Fruit fly (Drosophila melanogaster) whole organism: ENCODE measurements around the gene AIF.

Experiments used
- Dll ChIP-seq: fragments of >200 bp; optimal IDR thresholded peaks from 2 replicates; lab custom pipeline; 2017
- pan ChIP-seq: fragments of >200 bp; optimal IDR thresholded peaks from 2 replicates; lab custom pipeline; 2017
- usp ChIP-seq: fragments of >200 bp; optimal IDR thresholded peaks from 2 replicates; lab custom pipeline; 2017; ENCODE audit warnings: missing biosample characterization, missing genetic modification characterization, mixed read lengths

DNA sequence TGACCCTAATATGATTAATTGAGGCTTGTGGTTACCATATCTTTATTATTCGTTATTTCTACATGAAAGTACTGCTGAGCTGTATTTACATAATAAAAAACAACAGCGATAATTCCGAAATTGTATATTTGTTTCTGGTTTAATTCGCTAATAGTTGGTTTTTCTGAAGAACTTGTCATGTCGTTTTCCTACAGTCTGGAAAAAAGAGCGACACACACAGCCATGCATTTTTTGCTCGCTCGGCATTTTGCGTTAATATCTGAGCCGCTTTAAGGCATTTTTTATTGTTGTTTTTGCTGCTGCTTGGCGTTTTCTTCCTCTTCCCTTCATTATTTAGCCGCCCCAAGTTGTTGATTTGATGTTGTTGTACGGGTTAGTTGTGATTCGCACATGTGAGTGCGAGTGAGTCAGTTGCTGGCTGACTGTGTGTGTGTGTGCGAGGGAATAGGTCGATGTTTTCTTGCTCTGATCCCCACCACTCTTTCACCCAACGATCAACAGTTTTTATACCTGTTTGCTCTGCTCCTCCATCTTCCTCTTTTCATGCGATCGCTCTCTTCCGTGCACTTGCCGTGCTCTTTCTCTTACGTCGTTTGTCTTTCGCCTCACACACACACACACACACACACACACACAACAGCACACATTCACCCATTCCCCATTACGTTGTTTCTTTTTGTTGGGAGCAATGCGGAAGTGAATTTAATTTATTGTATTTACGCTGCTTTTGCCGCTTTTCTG lies 23.7 kb downstream of the AIF start:
- no peak for TF ChIP-seq Dll (lab: Kevin White, UChicago)
- no peak for TF ChIP-seq usp (GFP tag; lab: Kevin White, UChicago)
- TF ChIP-seq pan (lab: Kevin White, UChicago), result no peak
